Fruit fly (Drosophila melanogaster) whole organism, wandering third instar larva: Measurements from ENCODE around the gene ems.

Experiments
- Hnf4 ChIP-seq: fragments of 200-800 bp; sonication (Bioruptor generic); optimal IDR thresholded peaks from 2 replicates; lab custom pipeline; 2016; ENCODE audit warnings: missing biosample characterization, mild to moderate bottlenecking, missing genetic modification characterization
- br ChIP-seq: fragments of 200-800 bp; sonication (Bioruptor generic); optimal IDR thresholded peaks from 2 replicates; lab custom pipeline; 2016; ENCODE audit warnings: missing biosample characterization, missing genetic modification characterization
- dmrt93B ChIP-seq: fragments of 200-800 bp; sonication (Bioruptor generic); optimal IDR thresholded peaks from 2 replicates; lab custom pipeline; 2018; ENCODE audit warnings: missing biosample characterization, mild to moderate bottlenecking, missing genetic modification characterization
- pan ChIP-seq: fragments of >200 bp; optimal IDR thresholded peaks from 2 replicates; lab custom pipeline; 2017

DNA sequence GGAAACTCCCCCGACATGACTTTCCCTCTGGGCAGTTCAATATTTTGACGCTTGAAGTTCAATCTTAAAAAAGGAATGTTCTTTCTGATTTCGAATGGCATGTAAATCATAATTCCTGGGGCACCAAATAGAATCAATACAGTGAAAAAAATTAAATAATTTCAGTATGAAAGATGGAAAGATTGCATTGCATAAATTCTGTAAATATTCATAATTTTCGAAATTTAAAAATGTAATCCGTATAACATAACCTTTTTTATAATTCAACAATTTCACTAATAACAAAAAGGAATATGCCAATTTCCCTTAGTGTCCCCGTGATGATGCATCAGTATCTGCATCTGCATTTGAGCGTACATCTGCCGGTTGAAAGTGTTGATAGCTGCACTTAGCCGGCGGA, 20.8 kb upstream of the ems start:
- TF ChIP-seq br (GFP tag; lab: Kevin White, UChicago), result no peak
- TF ChIP-seq pan (lab: Kevin White, UChicago), result no peak
- TF ChIP-seq Hnf4 (GFP tag; lab: Kevin White, UChicago), result no peak
- no peak for TF ChIP-seq dmrt93B
